Fruit fly (Drosophila melanogaster): ENCODE measurements around the gene TwdlT.

DNA sequence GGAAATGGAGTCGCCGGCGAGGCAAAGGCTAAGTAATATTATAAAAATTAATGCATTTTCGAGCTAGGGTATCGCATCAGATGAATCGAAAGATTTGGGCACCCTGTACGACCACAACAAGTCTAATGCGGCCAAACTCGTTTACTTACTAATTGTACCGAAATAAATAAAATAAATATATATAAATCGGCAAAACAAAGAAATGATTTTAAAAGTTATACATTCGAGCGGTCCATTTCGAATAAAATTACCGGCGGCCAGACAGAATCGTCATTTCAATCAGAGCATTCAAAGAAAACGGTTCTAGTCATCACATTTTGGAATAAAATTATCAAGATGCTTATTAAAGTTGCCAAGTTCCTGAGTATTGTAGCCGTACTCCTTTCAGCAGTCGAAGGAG, 43.8 kb downstream of the TwdlT start, which contains the start of gene CG14258:
- TF ChIP-seq CTCF (optimal IDR thresholded peaks at IDR 0.05) (no peak), CG8478 (optimal IDR thresholded peaks at IDR 0.05) (no peak)
